Worm (Caenorhabditis elegans) whole organism, late embryonic: ENCODE data around the gene srh-250.

ENCODE experiments used
- F13H6.1 ChIP-seq: sonication (generic microtip); optimal IDR thresholded peaks from 2 replicates; lab custom pipeline; 2016; ENCODE audit warnings: missing genetic modification characterization, missing compliant biosample characterization
- ceh-48 ChIP-seq: sonication (generic microtip); optimal IDR thresholded peaks from 2 replicates; lab custom pipeline; 2016; ENCODE audit warnings: missing genetic modification characterization, inconsistent platforms, missing compliant biosample characterization
- ceh-9 ChIP-seq: sonication (generic microtip); optimal IDR thresholded peaks from 2 replicates; lab custom pipeline; 2016; ENCODE audit warnings: mild to moderate bottlenecking, missing genetic modification characterization, inconsistent platforms, missing compliant biosample characterization
- dmd-4 ChIP-seq: sonication (generic microtip); optimal IDR thresholded peaks from 2 replicates; lab custom pipeline; 2016; ENCODE audit warnings: borderline replicate concordance, missing genetic modification characterization, missing compliant biosample characterization
- ets-4 ChIP-seq: sonication (generic microtip); optimal IDR thresholded peaks from 2 replicates; lab custom pipeline; 2016; ENCODE audit warnings: missing genetic modification characterization, missing compliant biosample characterization
- fkh-10 ChIP-seq: fragments of 150-350 bp; optimal IDR thresholded peaks from 2 replicates; lab custom pipeline; 2014; ENCODE audit warnings: missing biosample characterization, missing genetic modification reagents, missing genetic modification characterization
- nfya-1 ChIP-seq: sonication (generic microtip); optimal IDR thresholded peaks from 2 replicates; lab custom pipeline; 2017; ENCODE audit warnings: missing genetic modification characterization, mild to moderate bottlenecking, missing compliant biosample characterization, antibody characterized with exemption, moderate library complexity
- nhr-11 ChIP-seq: fragments of 150-350 bp; optimal IDR thresholded peaks from 2 replicates; lab custom pipeline; 2014; ENCODE audit warnings: missing biosample characterization, missing genetic modification characterization
- pha-4 ChIP-seq: fragments of 150-350 bp; optimal IDR thresholded peaks from 2 replicates; lab custom pipeline; 2018; ENCODE audit warnings: missing biosample characterization, missing genetic modification reagents, missing genetic modification characterization
- pqm-1 ChIP-seq: sonication (generic microtip); optimal IDR thresholded peaks from 2 replicates; lab custom pipeline; 2016; ENCODE audit warnings: missing genetic modification characterization, missing compliant biosample characterization
- sox-4 ChIP-seq: sonication (generic microtip); optimal IDR thresholded peaks from 2 replicates; lab custom pipeline; 2017; ENCODE audit warnings: mild to moderate bottlenecking, missing genetic modification characterization, inconsistent platforms, missing compliant biosample characterization
- ztf-16 ChIP-seq: sonication (generic microtip); optimal IDR thresholded peaks from 2 replicates; lab custom pipeline; 2017; ENCODE audit warnings: missing genetic modification characterization, missing compliant biosample characterization

ce11 chrII:3839562-3839961, 38.9 kb upstream of the srh-250 start, which contains the start of gene C17A2.4:
- TF ChIP-seq ztf-16 (tag; lab: Kevin White, UChicago) (no peak), pha-4 (tag; lab: Kevin White, UChicago) (no peak), sox-4 (no peak), fkh-10 (GFP tag; lab: Kevin White, UChicago) (no peak), F13H6.1 (tag; lab: Kevin White, UChicago) (no peak), dmd-4 (tag; lab: Kevin White, UChicago) (no peak), ets-4 (tag; lab: Kevin White, UChicago) (no peak), nfya-1 (no peak), pqm-1 (tag; lab: Kevin White, UChicago) (no peak), ceh-9 (tag; lab: Kevin White, UChicago) (no peak), ceh-48 (tag; lab: Kevin White, UChicago) (no peak), nhr-11 (tag; lab: Kevin White, UChicago) (no peak)
